Worm (Caenorhabditis elegans) whole organism, young adult: ENCODE data around the gene nlp-6.

Source experiments
- D2030.7 ChIP-seq: fragments of 200-800 bp; sonication (Bioruptor generic); IDR thresholded peaks from 2 replicates; pipeline ENCODE4 v1.3.6; 2022; ENCODE audit warnings: missing genetic modification reagents, missing genetic modification characterization, missing compliant biosample characterization
- F22D6.2 ChIP-seq: sonication (generic microtip); optimal IDR thresholded peaks from 2 replicates; lab custom pipeline; 2016; ENCODE audit warnings: mild to moderate bottlenecking, missing genetic modification characterization, missing compliant biosample characterization
- F33H1.4 ChIP-seq: fragments of 200-800 bp; sonication (Bioruptor generic); IDR thresholded peaks from 2 replicates; pipeline ENCODE4 v1.3.6; 2022; ENCODE audit warnings: missing genetic modification reagents, missing genetic modification characterization, missing compliant biosample characterization
- K12H6.12 ChIP-seq: fragments of 200-800 bp; sonication (Bioruptor generic); optimal IDR thresholded peaks from 2 replicates; lab custom pipeline; 2018; ENCODE audit warnings: mild to moderate bottlenecking, missing genetic modification characterization, missing compliant biosample characterization
- Y79H2A.3 ChIP-seq: fragments of 200-800 bp; sonication (Bioruptor generic); conservative IDR thresholded peaks from 2 replicates; pipeline ENCODE4 v1.3.6; 2022; ENCODE audit warnings: missing genetic modification reagents, missing genetic modification characterization, missing compliant biosample characterization
- ZK185.1 ChIP-seq: sonication (generic microtip); optimal IDR thresholded peaks from 2 replicates; lab custom pipeline; 2016; ENCODE audit warnings: mild to moderate bottlenecking, missing genetic modification characterization, missing compliant biosample characterization; ENCODE audit not compliant: poor library complexity, severe bottlenecking
- aptf-2 ChIP-seq: fragments of 200-800 bp; sonication (Bioruptor generic); conservative IDR thresholded peaks from 2 replicates; pipeline ENCODE4 v1.3.6; 2022; ENCODE audit warnings: missing genetic modification reagents, missing genetic modification characterization, missing compliant biosample characterization
- attf-3 ChIP-seq: fragments of 200-800 bp; sonication (Bioruptor generic); conservative IDR thresholded peaks from 2 replicates; pipeline ENCODE4 v1.3.6; 2022; ENCODE audit warnings: missing genetic modification reagents, missing genetic modification characterization, missing compliant biosample characterization
- ccch-3 ChIP-seq: fragments of 200-800 bp; sonication (Bioruptor generic); optimal IDR thresholded peaks from 2 replicates; lab custom pipeline; 2018; ENCODE audit warnings: mild to moderate bottlenecking, missing genetic modification characterization, missing compliant biosample characterization
- cebp-1 ChIP-seq, 2 experiments: fragments of 200-800 bp in 1 of 2; sonication (Bioruptor generic) in 1 of 2; sonication (generic microtip) in 1 of 2; IDR thresholded peaks in 1 of 2; optimal IDR thresholded peaks in 1 of 2; 2 replicates each; pipeline versions ENCODE4 v1.3.6 to Lab custom; 2017 to 2022; ENCODE audit warnings: missing compliant biosample characterization in 2 of 2, missing genetic modification characterization in 2 of 2, mild to moderate bottlenecking in 1 of 2, missing genetic modification reagents in 1 of 2, moderate library complexity in 1 of 2
- ceh-58 ChIP-seq: fragments of 200-800 bp; sonication (Bioruptor generic); IDR thresholded peaks from 2 replicates; pipeline ENCODE4 v1.3.6; 2022; ENCODE audit warnings: missing genetic modification characterization, missing compliant biosample characterization
- die-1 ChIP-seq: sonication (generic microtip); optimal IDR thresholded peaks from 2 replicates; lab custom pipeline; 2016; ENCODE audit warnings: missing genotype, mild to moderate bottlenecking, missing genetic modification characterization, missing compliant biosample characterization
- him-1 ChIP-seq: sonication (generic microtip); optimal IDR thresholded peaks from 2 replicates; lab custom pipeline; 2016; ENCODE audit warnings: missing genotype, missing genetic modification reagents, missing genetic modification characterization, missing compliant biosample characterization
- hmg-20 ChIP-seq: fragments of 200-800 bp; sonication (Bioruptor generic); IDR thresholded peaks from 2 replicates; pipeline ENCODE4 v1.3.6; 2022; ENCODE audit warnings: missing genetic modification reagents, missing genetic modification characterization, missing compliant biosample characterization
- lag-1 ChIP-seq: fragments of 200-800 bp; sonication (Bioruptor generic); IDR thresholded peaks from 2 replicates; pipeline ENCODE4 v1.3.6; 2022; ENCODE audit warnings: missing genetic modification reagents, missing genetic modification characterization, missing compliant biosample characterization
- let-607 ChIP-seq, 2 experiments: fragments of 200-800 bp in 1 of 2; sonication (Bioruptor generic) in 1 of 2; sonication (generic microtip) in 1 of 2; optimal IDR thresholded peaks; 2 replicates each; lab custom pipeline; 2016 to 2018; ENCODE audit warnings: mild to moderate bottlenecking in 2 of 2, missing compliant biosample characterization in 2 of 2, missing genetic modification characterization in 2 of 2, moderate library complexity in 2 of 2, missing genotype in 1 of 2
- lin-54 ChIP-seq: fragments of 200-800 bp; sonication (Bioruptor generic); optimal IDR thresholded peaks from 2 replicates; lab custom pipeline; 2018; ENCODE audit warnings: mild to moderate bottlenecking, missing genetic modification characterization, missing compliant biosample characterization
- lir-1 ChIP-seq: fragments of 200-800 bp; sonication (Bioruptor generic); conservative IDR thresholded peaks from 2 replicates; pipeline ENCODE4 v1.3.6; 2022; ENCODE audit warnings: missing genetic modification reagents, missing genetic modification characterization, missing compliant biosample characterization
- madf-3 ChIP-seq: fragments of 200-800 bp; sonication (Bioruptor generic); IDR thresholded peaks from 2 replicates; pipeline ENCODE4 v1.3.6; 2022; ENCODE audit warnings: missing genetic modification reagents, missing genetic modification characterization, missing compliant biosample characterization
- madf-6 ChIP-seq: fragments of 200-800 bp; sonication (Bioruptor generic); IDR thresholded peaks from 2 replicates; pipeline ENCODE4 v1.3.6; 2022; ENCODE audit warnings: missing genetic modification reagents, missing genetic modification characterization, missing compliant biosample characterization
- mel-28 ChIP-seq: sonication (generic microtip); optimal IDR thresholded peaks from 2 replicates; lab custom pipeline; 2016; ENCODE audit warnings: borderline replicate concordance, mild to moderate bottlenecking, missing genetic modification characterization, missing compliant biosample characterization
- nfya-2 ChIP-seq: fragments of 200-800 bp; sonication (Bioruptor generic); IDR thresholded peaks from 2 replicates; pipeline ENCODE4 v1.3.6; 2022; ENCODE audit warnings: missing genetic modification reagents, missing genetic modification characterization, missing compliant biosample characterization
- nhr-179 ChIP-seq: sonication (generic microtip); optimal IDR thresholded peaks from 2 replicates; lab custom pipeline; 2016; ENCODE audit warnings: mild to moderate bottlenecking, missing genetic modification characterization, missing compliant biosample characterization
- nhr-80 ChIP-seq: sonication (generic microtip); optimal IDR thresholded peaks from 2 replicates; lab custom pipeline; 2016; ENCODE audit warnings: missing genetic modification characterization, missing compliant biosample characterization
- rcor-1 ChIP-seq: fragments of 200-800 bp; sonication (Bioruptor generic); IDR thresholded peaks from 2 replicates; pipeline ENCODE4 v1.3.6; 2022; ENCODE audit warnings: missing genetic modification reagents, missing genetic modification characterization, missing compliant biosample characterization
- repo-1 ChIP-seq: sonication (generic microtip); optimal IDR thresholded peaks from 2 replicates; lab custom pipeline; 2017; ENCODE audit warnings: mild to moderate bottlenecking, missing genetic modification characterization, missing compliant biosample characterization
- snpc-1.3 ChIP-seq: sonication (generic microtip); optimal IDR thresholded peaks from 2 replicates; lab custom pipeline; 2017; ENCODE audit warnings: missing genetic modification characterization, mild to moderate bottlenecking, missing compliant biosample characterization, antibody characterized with exemption, moderate library complexity, missing genotype, missing genetic modification reagents; ENCODE audit not compliant: insufficient read depth
- snpc-3.4 ChIP-seq: sonication (generic microtip); optimal IDR thresholded peaks from 2 replicates; lab custom pipeline; 2017; ENCODE audit warnings: missing genetic modification characterization, mild to moderate bottlenecking, missing compliant biosample characterization, antibody characterized with exemption, moderate library complexity, missing genotype, missing genetic modification reagents
- snpc-4 ChIP-seq, 5 experiments: fragments of 150-350 bp in 1 of 5; sonication (generic microtip) in 4 of 5; optimal IDR thresholded peaks; 2 replicates each; lab custom pipeline; 2014 to 2018; ENCODE audit warnings: missing genetic modification characterization in 5 of 5, missing biosample characterization in 3 of 5, antibody characterized with exemption in 2 of 5, mild to moderate bottlenecking in 2 of 5, missing compliant biosample characterization in 2 of 5, missing genotype in 2 of 5, moderate library complexity in 2 of 5, missing genetic modification reagents in 1 of 5
- unc-130 ChIP-seq: sonication (generic microtip); optimal IDR thresholded peaks from 2 replicates; lab custom pipeline; 2016; ENCODE audit warnings: missing genetic modification reagents, missing genetic modification characterization, missing compliant biosample characterization
- xnd-1 ChIP-seq: sonication (generic microtip); optimal IDR thresholded peaks from 2 replicates; lab custom pipeline; 2016; ENCODE audit warnings: missing genotype, missing genetic modification reagents, missing genetic modification characterization, missing compliant biosample characterization
- zfh-2 ChIP-seq: fragments of 200-800 bp; sonication (Bioruptor generic); conservative IDR thresholded peaks from 2 replicates; pipeline ENCODE4 v1.3.6; 2022; ENCODE audit warnings: missing genetic modification reagents, missing genetic modification characterization, missing compliant biosample characterization
- ztf-28 ChIP-seq: fragments of 200-800 bp; sonication (Bioruptor generic); IDR thresholded peaks from 2 replicates; pipeline ENCODE4 v1.3.6; 2022; ENCODE audit warnings: missing genetic modification reagents, missing genetic modification characterization, missing compliant biosample characterization

The nlp-6 gene

ce11 chrX:17694669-17695282, 32.5 kb downstream of the nlp-6 start, which contains the start of gene cgt-2:
Gene cgt-2 (plus strand): TSS chrX:17695232.
- TF ChIP-seq nhr-80 (tag; lab: Kevin White, UChicago): peak; percentile 88
- TF ChIP-seq let-607 (tag; optimal IDR thresholded peaks at IDR 0.05; lab: Kevin White, UChicago): peak in 1 of 2 experiments; percentile 31
- TF ChIP-seq ZK185.1 (tag; lab: Kevin White, UChicago): no peak
- TF ChIP-seq ccch-3 (GFP tag; lab: Kevin White, UChicago): no peak
- TF ChIP-seq, all 124 proteins: peak for 2

ce11 chrX:17702602-17703001, 40.4 kb downstream of the nlp-6 start:
- TF ChIP-seq unc-130 (GFP tag; lab: Kevin White, UChicago) (no peak), let-607 (tag; optimal IDR thresholded peaks at IDR 0.05; lab: Kevin White, UChicago) (peak; percentile 65 to 71), nhr-80 (tag; lab: Kevin White, UChicago) (peak; percentile 51)
- TF ChIP-seq, all 124 proteins: peak for 2

- TF ChIP-seq F33H1.4 (GFP tag; lab: Robert Waterston, UW): no peak
- no peak for TF ChIP-seq madf-6 (GFP tag; lab: Robert Waterston, UW)
- TF ChIP-seq snpc-1.3 (tag; lab: Kevin White, UChicago): no peak
- TF ChIP-seq madf-3: no peak
- TF ChIP-seq F22D6.2 (tag; lab: Kevin White, UChicago): no peak
- TF ChIP-seq repo-1 (tag; lab: Kevin White, UChicago): no peak
- TF ChIP-seq lin-54 (GFP tag; lab: Kevin White, UChicago): no peak
- TF ChIP-seq Y79H2A.3 (GFP tag; lab: Robert Waterston, UW): no peak
- no peak for TF ChIP-seq xnd-1 (tag; lab: Kevin White, UChicago)
- TF ChIP-seq snpc-3.4 (tag; lab: Kevin White, UChicago): no peak
- TF ChIP-seq snpc-4 (GFP tag; optimal IDR thresholded peaks at IDR 0.05; lab: Kevin White, UChicago): no peak
- TF ChIP-seq snpc-4 (tag; optimal IDR thresholded peaks at IDR 0.05; lab: Kevin White, UChicago): no peak
- TF ChIP-seq K12H6.12: no peak
- no peak for TF ChIP-seq die-1
- no peak for TF ChIP-seq nfya-2 (GFP tag; lab: Robert Waterston, UW)
- no peak for TF ChIP-seq lir-1 (GFP tag; lab: Robert Waterston, UW)
- no peak for TF ChIP-seq ztf-28 (GFP tag; lab: Robert Waterston, UW)
These were observed 49.4 kb downstream of the nlp-6 start, which contains the start of gene H11L12.1 for ce11 chrX:17711598-17711997. Gene H11L12.1 (minus strand): TSS chrX:17711698.

ce11 chrX:17714342-17715011, 52.2 kb downstream of the nlp-6 start, which contains the start of gene cTel55X.1:
Gene cTel55X.1 (plus strand): TSS chrX:17714961.
- TF ChIP-seq attf-3 (GFP tag; lab: Robert Waterston, UW) (no peak), mel-28 (tag; lab: Kevin White, UChicago) (no peak), rcor-1 (GFP tag; lab: Robert Waterston, UW) (0 out of 2 replicates have a peak, but pooled peaks have one; percentile 5), zfh-2 (no peak), D2030.7 (GFP tag; lab: Robert Waterston, UW) (no peak), ceh-58 (GFP tag; lab: Robert Waterston, UW) (no peak), cebp-1 (GFP tag; IDR thresholded peaks at IDR 0.05; lab: Robert Waterston, UW) (no peak), cebp-1 (tag; optimal IDR thresholded peaks at IDR 0.05; lab: Kevin White, UChicago) (peak; percentile 5), unc-130 (GFP tag; lab: Kevin White, UChicago) (no peak), him-1 (tag; lab: Kevin White, UChicago) (no peak), lag-1 (GFP tag; lab: Robert Waterston, UW) (no peak), hmg-20 (GFP tag; lab: Robert Waterston, UW) (no peak), aptf-2 (GFP tag; lab: Robert Waterston, UW) (no peak), nhr-80 (tag; lab: Kevin White, UChicago) (peak; percentile 68), snpc-3.4 (tag; lab: Kevin White, UChicago) (no peak), nhr-179 (tag; lab: Kevin White, UChicago) (no peak)
- TF ChIP-seq, all 124 proteins: peak for 3
